Worm (Caenorhabditis elegans) whole organism, L2 larva: ENCODE data around the gene F47B10.4.

Experiments
- ZK546.5 ChIP-seq: sonication (generic microtip); optimal IDR thresholded peaks from 2 replicates; lab custom pipeline; 2017; ENCODE audit warnings: missing biosample characterization, missing genetic modification characterization
- blmp-1 ChIP-seq: sonication (generic microtip); optimal IDR thresholded peaks from 2 replicates; lab custom pipeline; 2017; ENCODE audit warnings: missing genetic modification characterization, mild to moderate bottlenecking, missing compliant biosample characterization, antibody characterized with exemption, moderate library complexity; ENCODE audit not compliant: insufficient read depth
- elt-3 ChIP-seq: sonication (generic microtip); optimal IDR thresholded peaks from 2 replicates; lab custom pipeline; 2017; ENCODE audit warnings: missing biosample characterization, missing genetic modification characterization
- lin-39 ChIP-seq: fragments of 150-350 bp; optimal IDR thresholded peaks from 2 replicates; lab custom pipeline; 2014; ENCODE audit warnings: missing biosample characterization, missing genetic modification reagents, missing genetic modification characterization
- lsy-2 ChIP-seq, 2 experiments: fragments of 150-350 bp in 1 of 2; sonication (generic microtip) in 1 of 2; optimal IDR thresholded peaks; 2 replicates each; lab custom pipeline; 2014 to 2017; ENCODE audit warnings: missing biosample characterization in 2 of 2, missing genetic modification characterization in 2 of 2
- nhr-237 ChIP-seq: fragments of 150-350 bp; optimal IDR thresholded peaks from 2 replicates; lab custom pipeline; 2014; ENCODE audit warnings: missing biosample characterization, missing genetic modification characterization
- nhr-6 ChIP-seq: fragments of 150-350 bp; optimal IDR thresholded peaks from 2 replicates; lab custom pipeline; 2014; ENCODE audit warnings: missing biosample characterization, missing genetic modification characterization
- peb-1 ChIP-seq: fragments of 150-350 bp; optimal IDR thresholded peaks from 2 replicates; lab custom pipeline; 2014; ENCODE audit warnings: missing biosample characterization, missing genetic modification characterization
- snpc-4 ChIP-seq: fragments of 150-350 bp; optimal IDR thresholded peaks from 2 replicates; lab custom pipeline; 2014; ENCODE audit warnings: missing biosample characterization, missing genetic modification characterization
- unc-55 ChIP-seq: fragments of 150-350 bp; sonication (generic microtip); optimal IDR thresholded peaks from 3 replicates; lab custom pipeline; 2014; ENCODE audit warnings: missing biosample characterization, missing genetic modification reagents, missing genetic modification characterization

DNA sequence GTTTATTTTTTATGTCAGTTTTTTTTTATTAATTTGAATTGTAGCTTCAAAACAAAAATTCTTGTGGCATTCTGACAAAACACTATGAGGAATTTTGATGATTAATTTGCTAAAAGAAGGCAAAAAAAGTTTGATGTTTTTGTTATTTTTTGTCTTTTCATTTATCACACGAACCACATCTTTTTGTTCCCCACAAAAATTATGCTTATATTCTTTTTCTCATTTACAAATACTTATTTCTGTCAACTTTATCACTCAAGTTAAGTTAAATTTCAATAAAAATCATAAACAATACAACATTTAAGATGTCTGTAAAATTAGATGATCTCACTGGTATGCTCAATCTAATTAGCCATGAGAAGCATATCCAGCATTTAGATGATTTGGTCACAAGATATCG is 2.9 kb upstream of the F47B10.4 start, which contains the start of gene F47B10.6:
- TF ChIP-seq peb-1 (tag; lab: Kevin White, UChicago) (no peak), lin-39 (no peak), unc-55 (no peak), ZK546.5 (tag; lab: Kevin White, UChicago) (no peak), snpc-4 (tag; lab: Kevin White, UChicago) (no peak), blmp-1 (tag; lab: Kevin White, UChicago) (no peak), nhr-6 (tag; lab: Kevin White, UChicago) (no peak), lsy-2 (tag; optimal IDR thresholded peaks at IDR 0.05; lab: Kevin White, UChicago) (no peak), elt-3 (no peak), nhr-237 (tag; lab: Kevin White, UChicago) (no peak)
